Fruit fly (Drosophila melanogaster): Measurements from ENCODE around the gene CG3437.

Gene CG3437

DNA sequence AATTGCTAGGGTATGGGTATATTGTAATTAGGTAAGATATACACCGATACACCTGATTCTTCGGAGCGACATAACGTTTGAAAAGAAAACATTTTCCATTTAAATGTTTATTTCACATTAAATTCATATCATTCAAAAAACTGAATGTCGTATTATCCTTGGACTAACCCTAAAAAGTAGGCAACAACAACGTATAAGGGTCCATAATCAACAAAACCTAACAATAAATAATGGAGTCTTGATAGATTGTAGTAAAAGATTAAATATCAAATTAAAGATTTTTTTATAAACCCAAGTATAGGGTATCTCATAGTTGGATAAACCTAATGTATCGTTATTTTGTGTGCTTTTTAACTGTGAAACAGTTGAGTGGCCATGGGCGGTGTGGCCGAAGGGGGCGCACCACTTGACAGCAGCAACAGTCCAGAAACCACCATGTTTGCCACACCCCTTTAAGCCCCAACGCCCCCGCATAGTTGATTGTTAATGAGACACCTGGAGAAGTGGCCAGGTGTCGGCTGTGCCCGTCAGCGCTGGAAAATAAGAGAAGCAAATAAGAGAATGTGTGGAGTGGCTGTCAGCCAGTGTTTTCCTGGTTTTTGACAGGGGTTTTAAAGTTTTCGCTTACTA lies 10.9 kb upstream of the CG3437 start (continued):
- TF ChIP-seq CG4617 (GFP tag; optimal IDR thresholded peaks at IDR 0.05; ENCODE audit: borderline replicate concordance), result no peak
- peak; percentile 47 for TF ChIP-seq cwo (GFP tag; optimal IDR thresholded peaks at IDR 0.05)
- no peak for TF ChIP-seq Dp (GFP tag; optimal IDR thresholded peaks at IDR 0.05)
- TF ChIP-seq nom (GFP tag; optimal IDR thresholded peaks at IDR 0.05), result no peak
- TF ChIP-seq CG14860 (GFP tag; IDR thresholded peaks at IDR 0.05; ENCODE audit: partially characterized antibody), result no peak
- TF ChIP-seq CG12659 (GFP tag; optimal IDR thresholded peaks at IDR 0.05), result peak; percentile 17
- TF ChIP-seq Ssrp (tag; optimal IDR thresholded peaks at IDR 0.05), result peak; percentile 34
- peak; percentile 66 for TF ChIP-seq CG2120 (GFP tag; optimal IDR thresholded peaks at IDR 0.05)
- TF ChIP-seq CG12071 (GFP tag; optimal IDR thresholded peaks at IDR 0.05), result no peak
- no peak for TF ChIP-seq jing (GFP tag; optimal IDR thresholded peaks at IDR 0.05)
- TF ChIP-seq CG10979 (tag; optimal IDR thresholded peaks at IDR 0.05), result peak; percentile 42
- TF ChIP-seq Sry-β (GFP tag; optimal IDR thresholded peaks at IDR 0.05), result no peak
- no peak for TF ChIP-seq Gsc (GFP tag; IDR thresholded peaks at IDR 0.05)
- TF ChIP-seq CG31365 (tag; optimal IDR thresholded peaks at IDR 0.05), result no peak
- peak; percentile 55 for TF ChIP-seq dmrt99B (tag; optimal IDR thresholded peaks at IDR 0.05)
- TF ChIP-seq CG3407 (GFP tag; optimal IDR thresholded peaks at IDR 0.05), result no peak
- TF ChIP-seq hb (GFP tag; IDR thresholded peaks at IDR 0.05; ENCODE audit: partially characterized antibody), result 0 out of 3 replicates have a peak, but pooled peaks have one; percentile 33
- TF ChIP-seq wor (GFP tag; IDR thresholded peaks at IDR 0.05), result no peak
- peak in 1 of 2 experiments; percentile 9 for TF ChIP-seq chif (GFP tag; optimal IDR thresholded peaks at IDR 0.05)
- TF ChIP-seq CG12236 (GFP tag; optimal IDR thresholded peaks at IDR 0.05), result no peak
- no peak for TF ChIP-seq MTF-1 (GFP tag; optimal IDR thresholded peaks at IDR 0.05; ENCODE audit: borderline replicate concordance)
- TF ChIP-seq BtbVII (GFP tag; optimal IDR thresholded peaks at IDR 0.05), result no peak
- no peak for TF ChIP-seq CG12299 (tag; optimal IDR thresholded peaks at IDR 0.05)
- TF ChIP-seq CG8359 (GFP tag; optimal IDR thresholded peaks at IDR 0.05; ENCODE audit: borderline replicate concordance), result no peak
- TF ChIP-seq CG14965 (GFP tag; optimal IDR thresholded peaks at IDR 0.05; ENCODE audit: borderline replicate concordance), result no peak
- peak; percentile 26 for TF ChIP-seq Xbp1 (GFP tag; optimal IDR thresholded peaks at IDR 0.05)
- TF ChIP-seq CG11560 (tag; IDR thresholded peaks at IDR 0.05), result no peak
- no peak for TF ChIP-seq CG31224 (GFP tag; IDR thresholded peaks at IDR 0.05)
- no peak for TF ChIP-seq CG18011 (GFP tag; optimal IDR thresholded peaks at IDR 0.05)
- TF ChIP-seq Awh (GFP tag; IDR thresholded peaks at IDR 0.05), result no peak
- TF ChIP-seq CG2202 (tag; optimal IDR thresholded peaks at IDR 0.05), result no peak
- TF ChIP-seq CG15514 (GFP tag; optimal IDR thresholded peaks at IDR 0.05), result peak; percentile 3
- TF ChIP-seq NfI (GFP tag; optimal IDR thresholded peaks at IDR 0.05), result peak; percentile 7
- TF ChIP-seq CG11696 (GFP tag; IDR thresholded peaks at IDR 0.05), result no peak
- TF ChIP-seq hth (optimal IDR thresholded peaks at IDR 0.05), result no peak
- no peak for TF ChIP-seq Tbp (GFP tag; optimal IDR thresholded peaks at IDR 0.05)
- TF ChIP-seq CG12219 (GFP tag; optimal IDR thresholded peaks at IDR 0.05), result no peak
- TF ChIP-seq CG13296 (GFP tag; optimal IDR thresholded peaks at IDR 0.05), result no peak
- TF ChIP-seq CG9932 (GFP tag; IDR thresholded peaks at IDR 0.05), result peak; percentile 12; the same call in 1 of the 2 replicates
- no peak for TF ChIP-seq dm (GFP tag; optimal IDR thresholded peaks at IDR 0.05)
- TF ChIP-seq vvl (GFP tag; IDR thresholded peaks at IDR 0.05), result 0 out of 2 replicates have a peak, but pooled peaks have one; percentile 9
- TF ChIP-seq NC2α (GFP tag; optimal IDR thresholded peaks at IDR 0.05), result no peak
- peak; percentile 62 for TF ChIP-seq Meics (GFP tag; optimal IDR thresholded peaks at IDR 0.05)
- TF ChIP-seq corto (GFP tag; optimal IDR thresholded peaks at IDR 0.05), result no peak
